Worm (Caenorhabditis elegans) whole organism, young adult: ENCODE measurements around the gene F52E4.5.

Experiments
- Y56A3A.18 ChIP-seq: fragments of 200-800 bp; sonication (Bioruptor generic); IDR thresholded peaks from 2 replicates; pipeline ENCODE4 v1.3.6; 2022; ENCODE audit warnings: missing genetic modification reagents, missing genetic modification characterization, missing compliant biosample characterization
- ama-1 ChIP-seq, 3 experiments: fragments of 150-350 bp in 1 of 3; sonication (generic microtip) in 2 of 3; optimal IDR thresholded peaks; 2 replicates each; lab custom pipeline; 2014 to 2018; ENCODE audit warnings: missing biosample characterization in 2 of 3, missing genetic modification characterization in 2 of 3, missing genetic modification reagents in 2 of 3
- bed-1 ChIP-seq: fragments of 200-800 bp; sonication (Bioruptor generic); IDR thresholded peaks from 2 replicates; pipeline ENCODE4 v1.3.6; 2022; ENCODE audit warnings: missing genetic modification reagents, missing genetic modification characterization, missing compliant biosample characterization
- dpff-1 ChIP-seq: sonication (generic microtip); optimal IDR thresholded peaks from 2 replicates; lab custom pipeline; 2017; ENCODE audit warnings: mild to moderate bottlenecking, missing genetic modification characterization, missing compliant biosample characterization
- let-607 ChIP-seq, 2 experiments: fragments of 200-800 bp in 1 of 2; sonication (Bioruptor generic) in 1 of 2; sonication (generic microtip) in 1 of 2; optimal IDR thresholded peaks; 2 replicates each; lab custom pipeline; 2016 to 2018; ENCODE audit warnings: mild to moderate bottlenecking in 2 of 2, missing compliant biosample characterization in 2 of 2, missing genetic modification characterization in 2 of 2, moderate library complexity in 2 of 2, missing genotype in 1 of 2
- lir-1 ChIP-seq: fragments of 200-800 bp; sonication (Bioruptor generic); conservative IDR thresholded peaks from 2 replicates; pipeline ENCODE4 v1.3.6; 2022; ENCODE audit warnings: missing genetic modification reagents, missing genetic modification characterization, missing compliant biosample characterization
- lsy-27 ChIP-seq: sonication (generic microtip); optimal IDR thresholded peaks from 2 replicates; lab custom pipeline; 2017; ENCODE audit warnings: missing genetic modification characterization, mild to moderate bottlenecking, missing compliant biosample characterization, antibody characterized with exemption, missing genotype, borderline replicate concordance; ENCODE audit not compliant: insufficient read depth
- nfya-1 ChIP-seq: sonication (generic microtip); optimal IDR thresholded peaks from 2 replicates; lab custom pipeline; 2017; ENCODE audit warnings: antibody characterized with exemption, missing compliant biosample characterization, missing genetic modification characterization, borderline replicate concordance; ENCODE audit not compliant: insufficient read depth
- somi-1 ChIP-seq: fragments of 200-800 bp; sonication (Bioruptor generic); optimal IDR thresholded peaks from 2 replicates; lab custom pipeline; 2018; ENCODE audit warnings: mild to moderate bottlenecking, missing genetic modification characterization, missing compliant biosample characterization
- zfh-2 ChIP-seq: fragments of 200-800 bp; sonication (Bioruptor generic); conservative IDR thresholded peaks from 2 replicates; pipeline ENCODE4 v1.3.6; 2022; ENCODE audit warnings: missing genetic modification reagents, missing genetic modification characterization, missing compliant biosample characterization

- TF ChIP-seq lsy-27 (tag; lab: Kevin White, UChicago) (no peak), somi-1 (GFP tag; lab: Kevin White, UChicago) (no peak), Y56A3A.18 (GFP tag; lab: Robert Waterston, UW) (no peak), nfya-1 (no peak), dpff-1 (tag; lab: Kevin White, UChicago) (no peak), let-607 (tag; optimal IDR thresholded peaks at IDR 0.05; lab: Kevin White, UChicago) (no peak), ama-1 (optimal IDR thresholded peaks at IDR 0.05; lab: Kevin White, UChicago) (no peak), ama-1 (GFP tag; optimal IDR thresholded peaks at IDR 0.05; lab: Kevin White, UChicago) (no peak), lir-1 (GFP tag; lab: Robert Waterston, UW) (no peak), zfh-2 (GFP tag; lab: Robert Waterston, UW) (no peak), bed-1 (GFP tag; lab: Robert Waterston, UW) (no peak)
These were observed 31.0 kb downstream of the F52E4.5 start for ce11 chrX:3056098-3056497.
